Worm (Caenorhabditis elegans): Measurements from ENCODE around the gene mrpl-22.
A peak's percentile ranks its signal among the peaks of the same experiment; 100 is the strongest.

The mrpl-22 gene

ce11 chrIII:10652833-10653232 lies 37.6 kb downstream of the mrpl-22 start:
- TF ChIP-seq nhr-85 (tag) (peak; percentile 59), blmp-1 (tag; optimal IDR thresholded peaks at IDR 0.05) (no peak)

DNA sequence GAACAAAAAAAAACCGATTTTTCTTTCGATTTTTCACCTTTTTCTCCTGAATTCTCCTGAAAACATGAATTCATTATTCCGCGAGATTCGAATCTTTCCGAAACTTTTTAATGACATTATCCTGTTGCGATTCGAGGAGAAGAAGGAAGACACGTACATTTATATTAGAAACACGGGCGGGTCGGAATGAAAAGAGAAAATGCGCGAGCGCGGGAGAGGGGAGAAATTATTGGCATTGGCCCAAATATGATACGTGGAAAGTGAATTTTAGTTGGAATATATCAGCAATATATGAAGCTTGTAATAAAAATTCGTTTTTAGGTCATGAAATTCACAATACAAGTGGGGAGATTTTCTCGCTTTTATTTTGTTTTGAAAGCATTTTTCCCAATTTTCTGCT lies 38.2 kb downstream of the mrpl-22 start:
- TF ChIP-seq alr-1 (tag; optimal IDR thresholded peaks at IDR 0.05; ENCODE audit: borderline replicate concordance) (no peak), dsc-1 (tag; optimal IDR thresholded peaks at IDR 0.05) (no peak), ets-5 (GFP tag; IDR thresholded peaks at IDR 0.05) (no peak), fkh-10 (GFP tag; optimal IDR thresholded peaks at IDR 0.05) (no peak), egl-27 (tag; optimal IDR thresholded peaks at IDR 0.05) (no peak), lin-35 (GFP tag; optimal IDR thresholded peaks at IDR 0.05) (no peak), tbx-2 (tag; optimal IDR thresholded peaks at IDR 0.05) (no peak), pax-3 (tag; optimal IDR thresholded peaks at IDR 0.05) (no peak), sox-4 (tag; optimal IDR thresholded peaks at IDR 0.05) (no peak), nhr-76 (tag; optimal IDR thresholded peaks at IDR 0.05) (no peak), efl-3 (GFP tag; optimal IDR thresholded peaks at IDR 0.05) (no peak), mep-1 (tag; optimal IDR thresholded peaks at IDR 0.05) (peak; percentile 2), blmp-1 (tag; optimal IDR thresholded peaks at IDR 0.05) (peak; percentile 99), aha-1 (tag; optimal IDR thresholded peaks at IDR 0.05) (no peak), F16B12.6 (tag; optimal IDR thresholded peaks at IDR 0.05) (no peak)

- no peak for TF ChIP-seq nhr-28 (tag; optimal IDR thresholded peaks at IDR 0.05)
- TF ChIP-seq blmp-1 (tag; optimal IDR thresholded peaks at IDR 0.05), result peak; percentile 30
Observed at ce11 chrIII:10654718-10655117, 39.5 kb downstream of the mrpl-22 start, which contains the start of gene cnt-2. TSS of gene cnt-2 (plus strand) at chrIII:10655018.

ce11 chrIII:10656069-10656468 lies 40.8 kb downstream of the mrpl-22 start:
- TF ChIP-seq lin-14 (GFP tag; optimal IDR thresholded peaks at IDR 0.05), result no peak
- TF ChIP-seq unc-130 (tag; optimal IDR thresholded peaks at IDR 0.05), result no peak
- TF ChIP-seq ama-1 (optimal IDR thresholded peaks at IDR 0.05), result no peak
- no peak for TF ChIP-seq dsc-1 (tag; optimal IDR thresholded peaks at IDR 0.05)
- TF ChIP-seq efl-1 (optimal IDR thresholded peaks at IDR 0.05), result no peak
- TF ChIP-seq efl-1 (GFP tag; optimal IDR thresholded peaks at IDR 0.05 in 1 of 2), result no peak
- TF ChIP-seq ceh-63 (GFP tag; optimal IDR thresholded peaks at IDR 0.05), result no peak
- no peak for TF ChIP-seq alr-1 (tag; optimal IDR thresholded peaks at IDR 0.05; ENCODE audit: borderline replicate concordance)

DNA sequence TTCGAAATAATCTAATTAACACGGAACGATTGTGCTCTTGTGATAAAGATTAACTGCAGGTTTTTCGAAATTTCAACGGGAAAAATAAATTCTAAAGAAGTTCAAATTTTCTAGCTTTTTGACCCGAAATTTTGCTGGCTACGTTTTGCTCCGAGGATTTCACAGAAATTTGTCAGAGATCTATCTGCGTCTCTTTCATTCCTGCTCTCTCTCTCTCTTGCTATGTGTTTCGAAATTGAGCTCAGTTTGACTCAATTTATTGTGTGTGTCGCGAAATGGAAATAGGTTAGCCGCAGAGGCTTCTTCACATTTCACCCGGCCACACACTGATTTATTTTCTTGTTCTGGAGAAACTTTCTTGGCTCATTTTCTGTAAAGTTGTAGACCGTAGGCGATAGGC lies 42.4 kb downstream of the mrpl-22 start:
- TF ChIP-seq nhr-84 (tag; optimal IDR thresholded peaks at IDR 0.05) (no peak), zip-4 (GFP tag; optimal IDR thresholded peaks at IDR 0.05) (no peak), mef-2 (tag; optimal IDR thresholded peaks at IDR 0.05) (no peak), swsn-7 (tag; optimal IDR thresholded peaks at IDR 0.05) (no peak), skn-1 (tag; optimal IDR thresholded peaks at IDR 0.05) (no peak), unc-130 (tag; optimal IDR thresholded peaks at IDR 0.05) (no peak), ama-1 (optimal IDR thresholded peaks at IDR 0.05) (no peak), efl-1 (optimal IDR thresholded peaks at IDR 0.05) (no peak), efl-1 (GFP tag; optimal IDR thresholded peaks at IDR 0.05 in 1 of 2) (peak in 1 of 2 experiments; percentile 22)

DNA sequence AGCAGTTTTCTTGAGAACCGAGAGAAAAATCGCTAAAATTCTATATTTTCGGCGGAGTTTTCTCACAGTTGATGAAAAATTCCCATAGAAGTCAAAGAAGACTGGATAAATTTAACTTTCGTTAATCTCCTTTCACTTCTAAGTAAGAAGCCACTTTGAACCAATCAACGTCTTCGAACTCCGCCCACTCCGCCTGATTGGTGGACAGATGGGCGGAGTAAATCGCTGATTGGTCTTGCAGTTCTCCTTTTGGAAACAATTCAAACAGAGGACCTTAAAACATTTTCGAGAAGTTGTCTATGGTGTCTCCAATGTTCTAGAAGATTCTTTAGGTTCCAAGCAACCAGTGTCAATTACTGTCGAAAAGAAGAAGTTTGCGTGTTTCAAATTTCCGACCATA lies 43.1 kb downstream of the mrpl-22 start:
- no peak for TF ChIP-seq mef-2 (tag; optimal IDR thresholded peaks at IDR 0.05)
- no peak for TF ChIP-seq blmp-1 (tag; optimal IDR thresholded peaks at IDR 0.05)
- no peak for TF ChIP-seq irx-1 (tag; optimal IDR thresholded peaks at IDR 0.05)
- TF ChIP-seq ceh-88 (GFP tag; IDR thresholded peaks at IDR 0.05), result no peak
- TF ChIP-seq zip-4 (GFP tag; optimal IDR thresholded peaks at IDR 0.05), result no peak
- TF ChIP-seq sup-37 (GFP tag; optimal IDR thresholded peaks at IDR 0.05), result no peak
- no peak for TF ChIP-seq ets-5 (GFP tag; IDR thresholded peaks at IDR 0.05)
- no peak for TF ChIP-seq sox-4 (tag; optimal IDR thresholded peaks at IDR 0.05)
- no peak for TF ChIP-seq nhr-20 (tag; optimal IDR thresholded peaks at IDR 0.05)
- TF ChIP-seq fos-1 (tag; optimal IDR thresholded peaks at IDR 0.05), result no peak
- TF ChIP-seq ceh-82 (tag; optimal IDR thresholded peaks at IDR 0.05), result no peak
- no peak for TF ChIP-seq lin-35 (GFP tag; optimal IDR thresholded peaks at IDR 0.05)
- no peak for TF ChIP-seq lin-15B (tag; optimal IDR thresholded peaks at IDR 0.05)
- TF ChIP-seq F16B12.6 (tag; optimal IDR thresholded peaks at IDR 0.05), result no peak
- TF ChIP-seq jun-1 (tag; optimal IDR thresholded peaks at IDR 0.05), result no peak
- no peak for TF ChIP-seq nhr-84 (tag; optimal IDR thresholded peaks at IDR 0.05)
- TF ChIP-seq C34B4.2 (tag; optimal IDR thresholded peaks at IDR 0.05), result no peak

Data from whole organism, L1 larva.